Fruit fly (Drosophila melanogaster) whole organism, embryonic: ENCODE measurements around the gene Elp5.

Experiments
- BEAF-32 ChIP-seq: fragments of 200-800 bp; sonication (Bioruptor generic); optimal IDR thresholded peaks from 3 replicates; lab custom pipeline; 2017; ENCODE audit warnings: missing biosample characterization, missing genetic modification characterization, mild to moderate bottlenecking, moderate library complexity, missing genetic modification reagents
- CG11093 ChIP-seq: fragments of 200-800 bp; sonication (Bioruptor generic); IDR thresholded peaks from 3 replicates; pipeline ENCODE4 v1.3.6; 2022; ENCODE audit warnings: missing biosample characterization, missing genetic modification characterization
- CG11398 ChIP-seq: fragments of 200-800 bp; sonication (Bioruptor generic); optimal IDR thresholded peaks from 2 replicates; lab custom pipeline; 2016; ENCODE audit warnings: missing biosample characterization, missing genetic modification characterization
- CG11696 ChIP-seq: fragments of 200-800 bp; sonication (Bioruptor generic); IDR thresholded peaks from 2 replicates; pipeline ENCODE4 v1.3.6; 2022; ENCODE audit warnings: missing biosample characterization, missing genetic modification characterization
- CG13894 ChIP-seq: fragments of 200-800 bp; sonication (Bioruptor generic); optimal IDR thresholded peaks from 3 replicates; lab custom pipeline; 2018; ENCODE audit warnings: missing biosample characterization, mild to moderate bottlenecking, missing genetic modification characterization, moderate library complexity
- CG15269 ChIP-seq: fragments of 200-800 bp; sonication (Bioruptor generic); optimal IDR thresholded peaks from 2 replicates; lab custom pipeline; 2018; ENCODE audit warnings: missing biosample characterization, mild to moderate bottlenecking, missing genetic modification characterization, moderate library complexity
- CG1647 ChIP-seq: fragments of 200-800 bp; sonication (Bioruptor generic); optimal IDR thresholded peaks from 3 replicates; lab custom pipeline; 2016; ENCODE audit warnings: missing biosample characterization, missing genetic modification characterization
- CG17802 ChIP-seq: fragments of 200-800 bp; sonication (Bioruptor generic); optimal IDR thresholded peaks from 2 replicates; lab custom pipeline; 2018; ENCODE audit warnings: missing biosample characterization, mild to moderate bottlenecking, missing genetic modification characterization, moderate library complexity
- CG18011 ChIP-seq: fragments of 200-800 bp; sonication (Bioruptor generic); optimal IDR thresholded peaks from 2 replicates; lab custom pipeline; 2017; ENCODE audit warnings: missing biosample characterization, missing genetic modification characterization, mild to moderate bottlenecking, moderate library complexity, missing genotype
- CG2120 ChIP-seq: fragments of 200-800 bp; sonication (Bioruptor generic); optimal IDR thresholded peaks from 3 replicates; lab custom pipeline; 2016; ENCODE audit warnings: missing biosample characterization, missing genetic modification characterization
- CG2875 ChIP-seq: fragments of 200-800 bp; sonication (Bioruptor generic); optimal IDR thresholded peaks from 2 replicates; lab custom pipeline; 2017; ENCODE audit warnings: missing biosample characterization, mild to moderate bottlenecking, missing genetic modification characterization, missing genetic modification reagents
- CG30431 ChIP-seq: fragments of 200-800 bp; sonication (Bioruptor generic); optimal IDR thresholded peaks from 2 replicates; lab custom pipeline; 2017; ENCODE audit warnings: missing biosample characterization, missing genetic modification characterization
- CG3726 ChIP-seq: fragments of 200-800 bp; sonication (Bioruptor generic); IDR thresholded peaks from 3 replicates; pipeline ENCODE4, ENCODE4 v1.3.6; 2022; ENCODE audit warnings: missing biosample characterization, missing genetic modification characterization
- CG5245 ChIP-seq: fragments of 200-800 bp; sonication (Bioruptor generic); optimal IDR thresholded peaks from 3 replicates; lab custom pipeline; 2016; ENCODE audit warnings: missing biosample characterization, missing genetic modification characterization
- CG6854 ChIP-seq: fragments of 200-800 bp; sonication (Bioruptor generic); optimal IDR thresholded peaks from 3 replicates; lab custom pipeline; 2017; ENCODE audit warnings: missing biosample characterization, mild to moderate bottlenecking, missing genetic modification characterization
- CG7928 ChIP-seq: fragments of 200-800 bp; sonication (Bioruptor generic); optimal IDR thresholded peaks from 2 replicates; lab custom pipeline; 2017; ENCODE audit warnings: missing biosample characterization, mild to moderate bottlenecking, missing genetic modification characterization
- CG8281 ChIP-seq: fragments of 200-800 bp; sonication (Bioruptor generic); optimal IDR thresholded peaks from 2 replicates; lab custom pipeline; 2018; ENCODE audit warnings: missing biosample characterization, mild to moderate bottlenecking, missing genetic modification characterization, moderate library complexity
- CkIIα-i1 ChIP-seq: fragments of 200-800 bp; sonication (Bioruptor generic); IDR thresholded peaks from 2 replicates; pipeline ENCODE4 v1.3.6; 2022; ENCODE audit warnings: missing biosample characterization, missing genetic modification characterization
- Dfd ChIP-seq, 2 experiments: fragments of >200 bp; optimal IDR thresholded peaks; 2 replicates each; lab custom pipeline; 2017; ENCODE audit warnings: missing biosample characterization in 2 of 2, missing genetic modification characterization in 2 of 2
- Dll ChIP-seq: fragments of 200-800 bp; sonication (Bioruptor generic); IDR thresholded peaks from 4 replicates; pipeline ENCODE4 v1.3.6; 2022; ENCODE audit warnings: missing biosample characterization, missing genetic modification characterization; ENCODE audit not compliant: partially characterized antibody
- Fer2 ChIP-seq: fragments of 200-800 bp; sonication (Bioruptor generic); optimal IDR thresholded peaks from 2 replicates; lab custom pipeline; 2018; ENCODE audit warnings: missing biosample characterization, mild to moderate bottlenecking, missing genetic modification characterization, moderate library complexity
- Gug ChIP-seq: fragments of 200-800 bp; sonication (Bioruptor generic); IDR thresholded peaks from 4 replicates; pipeline ENCODE4 v1.3.6; 2022; ENCODE audit warnings: missing biosample characterization, missing genetic modification characterization
- H15 ChIP-seq: fragments of 200-800 bp; sonication (Bioruptor generic); IDR thresholded peaks from 3 replicates; pipeline ENCODE4 v1.3.6; 2022; ENCODE audit warnings: missing biosample characterization, missing genetic modification characterization
- Hr3 ChIP-seq: fragments of 200-800 bp; sonication (Bioruptor generic); optimal IDR thresholded peaks from 3 replicates; lab custom pipeline; 2016; ENCODE audit warnings: missing biosample characterization, missing genetic modification characterization
- Hr39 ChIP-seq: fragments of >200 bp; optimal IDR thresholded peaks from 2 replicates; lab custom pipeline; 2017
- Kr ChIP-seq: fragments of 200-800 bp; sonication (Bioruptor generic); optimal IDR thresholded peaks from 2 replicates; lab custom pipeline; 2017; ENCODE audit warnings: missing biosample characterization, mild to moderate bottlenecking, missing genetic modification characterization
- Mad ChIP-seq: fragments of 200-800 bp; sonication (Bioruptor generic); optimal IDR thresholded peaks from 2 replicates; lab custom pipeline; 2016; ENCODE audit warnings: missing biosample characterization, missing genetic modification characterization
- Max ChIP-seq: fragments of 200-800 bp; sonication (Bioruptor generic); optimal IDR thresholded peaks from 2 replicates; lab custom pipeline; 2016; ENCODE audit warnings: missing biosample characterization, mild to moderate bottlenecking, missing genetic modification characterization
- NC2α ChIP-seq: fragments of 200-800 bp; sonication (Bioruptor generic); optimal IDR thresholded peaks from 2 replicates; lab custom pipeline; 2016; ENCODE audit warnings: missing biosample characterization, missing genetic modification characterization
- Xbp1 ChIP-seq: fragments of 200-800 bp; sonication (Bioruptor generic); optimal IDR thresholded peaks from 3 replicates; lab custom pipeline; 2016; ENCODE audit warnings: missing biosample characterization, mild to moderate bottlenecking, missing genetic modification characterization
- abd-A ChIP-seq: fragments of 200-800 bp; sonication (Bioruptor generic); optimal IDR thresholded peaks from 3 replicates; lab custom pipeline; 2019; ENCODE audit warnings: missing biosample characterization, mild to moderate bottlenecking, missing genetic modification characterization, moderate library complexity
- ems ChIP-seq: fragments of 200-800 bp; sonication (Bioruptor generic); optimal IDR thresholded peaks from 3 replicates; lab custom pipeline; 2016; ENCODE audit warnings: missing biosample characterization, missing genetic modification characterization
- gce ChIP-seq: fragments of 200-800 bp; sonication (Bioruptor generic); IDR thresholded peaks from 3 replicates; pipeline ENCODE4 v1.3.6; 2022; ENCODE audit warnings: missing biosample characterization, missing genetic modification characterization
- gcm ChIP-seq: fragments of 200-800 bp; sonication (Bioruptor generic); optimal IDR thresholded peaks from 2 replicates; lab custom pipeline; 2019; ENCODE audit warnings: missing biosample characterization, mild to moderate bottlenecking, missing genetic modification characterization, moderate library complexity
- grau ChIP-seq: fragments of 200-800 bp; optimal IDR thresholded peaks from 3 replicates; lab custom pipeline; 2019; ENCODE audit warnings: missing biosample characterization, mild to moderate bottlenecking, missing genetic modification characterization, moderate library complexity
- klu ChIP-seq: fragments of 200-800 bp; sonication (Bioruptor generic); IDR thresholded peaks from 2 replicates; pipeline ENCODE4 v1.3.6; 2022; ENCODE audit warnings: missing biosample characterization, missing genetic modification characterization
- org-1 ChIP-seq: fragments of 200-800 bp; sonication (Bioruptor generic); optimal IDR thresholded peaks from 2 replicates; lab custom pipeline; 2017; ENCODE audit warnings: missing biosample characterization, missing genetic modification characterization
- p53 ChIP-seq: fragments of 200-800 bp; sonication (Bioruptor generic); optimal IDR thresholded peaks from 2 replicates; lab custom pipeline; 2016; ENCODE audit warnings: missing biosample characterization, missing genetic modification characterization
- prd ChIP-seq, 3 experiments: fragments of >200 bp in 2 of 3; fragments of 200-800 bp in 1 of 3; sonication (Bioruptor generic) in 1 of 3; optimal IDR thresholded peaks in 2 of 3; IDR thresholded peaks in 1 of 3; 2 replicates in 2 of 3; 3 replicates in 1 of 3; pipeline versions ENCODE4 v1.3.6 to Lab custom; 2017 to 2022; ENCODE audit warnings: missing biosample characterization in 1 of 3, missing genetic modification characterization in 1 of 3
- run ChIP-seq: fragments of 200-800 bp; sonication (Bioruptor generic); optimal IDR thresholded peaks from 3 replicates; lab custom pipeline; 2018; ENCODE audit warnings: missing biosample characterization, mild to moderate bottlenecking, missing genetic modification characterization
- shn ChIP-seq: fragments of 200-800 bp; sonication (Bioruptor generic); optimal IDR thresholded peaks from 3 replicates; lab custom pipeline; 2016; ENCODE audit warnings: missing biosample characterization, missing genetic modification characterization
- sisA ChIP-seq: fragments of 200-800 bp; sonication (Bioruptor generic); IDR thresholded peaks from 2 replicates; pipeline ENCODE4 v1.3.6; 2022; ENCODE audit warnings: missing biosample characterization, missing genetic modification characterization
- stwl ChIP-seq: fragments of 200-800 bp; sonication (Bioruptor generic); optimal IDR thresholded peaks from 3 replicates; lab custom pipeline; 2018; ENCODE audit warnings: missing biosample characterization, mild to moderate bottlenecking, missing genetic modification characterization, moderate library complexity
- tna ChIP-seq: fragments of 200-800 bp; sonication (Bioruptor generic); IDR thresholded peaks from 2 replicates; pipeline ENCODE4 v1.3.6; 2022; ENCODE audit warnings: missing biosample characterization, missing genetic modification characterization; ENCODE audit not compliant: partially characterized antibody
- unpg ChIP-seq: fragments of 200-800 bp; sonication (Bioruptor generic); optimal IDR thresholded peaks from 3 replicates; lab custom pipeline; 2018; ENCODE audit warnings: missing biosample characterization, mild to moderate bottlenecking, missing genetic modification characterization, moderate library complexity
- vvl ChIP-seq: fragments of 200-800 bp; sonication (Bioruptor generic); IDR thresholded peaks from 2 replicates; pipeline ENCODE4 v1.3.6; 2022; ENCODE audit warnings: missing biosample characterization, missing genetic modification characterization
- wor ChIP-seq: fragments of 200-800 bp; sonication (Bioruptor generic); IDR thresholded peaks from 2 replicates; pipeline ENCODE4 v1.3.6; 2022; ENCODE audit warnings: missing biosample characterization, missing genetic modification characterization
- zen ChIP-seq: fragments of 200-800 bp; sonication (Bioruptor generic); optimal IDR thresholded peaks from 3 replicates; lab custom pipeline; 2018; ENCODE audit warnings: missing biosample characterization, mild to moderate bottlenecking, missing genetic modification characterization, moderate library complexity

The Elp5 gene

dm6 chr3L:2262515-2262944, 5.3 kb downstream of the Elp5 start, which contains the start of the genes oxt and CG13807 (continued):
- TF ChIP-seq Xbp1 (GFP tag; lab: Kevin White, UChicago) (peak; percentile 94), Kr (no peak), ems (GFP tag; lab: Kevin White, UChicago) (peak; percentile 66), Dfd (GFP tag; optimal IDR thresholded peaks at IDR 0.05; lab: Kevin White, UChicago) (no peak), CG2120 (GFP tag; lab: Kevin White, UChicago) (peak; percentile 85), org-1 (GFP tag; lab: Kevin White, UChicago) (peak; percentile 73), Dll (0 out of 4 replicates have a peak, but pooled peaks have one; percentile 41), grau (tag; lab: Kevin White, UChicago) (peak; percentile 89), sisA (GFP tag; lab: Robert Waterston, UW) (peak; percentile 91), CG1647 (peak; percentile 67), Hr39 (lab: Kevin White, UChicago) (no peak), prd (optimal IDR thresholded peaks at IDR 0.05; lab: Kevin White, UChicago) (no peak), prd (GFP tag; IDR thresholded peaks at IDR 0.05; lab: Robert Waterston, UW) (peak; percentile 94)

dm6 chr3L:2265692-2266444, 8.6 kb downstream of the Elp5 start, which contains the start of the genes ecd and CG13806:
TSS of gene ecd (minus strand) at chr3L:2265857.
TSS of gene CG13806 (plus strand) at chr3L:2266394.
- TF ChIP-seq Mad (GFP tag; lab: Kevin White, UChicago) (peak; percentile 21), p53 (GFP tag; lab: Kevin White, UChicago) (no peak), unpg (GFP tag; lab: Kevin White, UChicago) (no peak), run (tag; lab: Kevin White, UChicago) (no peak), CG11696 (GFP tag; lab: Robert Waterston, UW) (no peak), gce (GFP tag; lab: Robert Waterston, UW) (no peak), CG30431 (GFP tag; lab: Kevin White, UChicago) (no peak), CG6854 (no peak), CG2875 (GFP tag; lab: Kevin White, UChicago) (no peak), CG13894 (tag; lab: Kevin White, UChicago) (peak; percentile 34), zen (tag; lab: Kevin White, UChicago) (peak; percentile 40), CkIIα-i1 (GFP tag; lab: Robert Waterston, UW) (no peak), CG11398 (GFP tag; lab: Kevin White, UChicago) (peak; percentile 12), NC2α (no peak), stwl (tag; lab: Kevin White, UChicago) (peak; percentile 74), klu (0 out of 2 replicates have a peak, but pooled peaks have one; percentile 23), abd-A (no peak), BEAF-32 (GFP tag; lab: Kevin White, UChicago) (peak; percentile 96), shn (GFP tag; lab: Kevin White, UChicago) (no peak), H15 (no peak), CG18011 (no peak), vvl (peak; percentile 62), Fer2 (tag; lab: Kevin White, UChicago) (peak; percentile 5), CG7928 (GFP tag; lab: Kevin White, UChicago) (peak; percentile 17), CG3726 (GFP tag; lab: Robert Waterston, UW) (no peak), CG11093 (GFP tag; lab: Robert Waterston, UW) (no peak), wor (GFP tag; lab: Robert Waterston, UW) (no peak), CG17802 (peak; percentile 88), CG5245 (GFP tag; lab: Kevin White, UChicago) (peak; percentile 4), CG15269 (tag; lab: Kevin White, UChicago) (no peak), Gug (peak; percentile 72; the same call in 2 of the 4 replicates), CG1647 (no peak), Hr3 (GFP tag; lab: Kevin White, UChicago) (no peak), Max (no peak), CG8281 (no peak), tna (GFP tag; lab: Robert Waterston, UW) (peak; percentile 90), gcm (GFP tag; lab: Kevin White, UChicago) (no peak)
